Fruit fly (Drosophila melanogaster): ENCODE data around the gene CG14971.

Gene CG14971

dm6 chr3L:3451774-3452173, 19.3 kb downstream of the CG14971 start:
- TF ChIP-seq usp (GFP tag; optimal IDR thresholded peaks at IDR 0.05) (no peak), Hr78 (GFP tag; optimal IDR thresholded peaks at IDR 0.05) (no peak), CrebA (GFP tag; optimal IDR thresholded peaks at IDR 0.05; ENCODE audit: borderline replicate concordance) (no peak), Jra (GFP tag; optimal IDR thresholded peaks at IDR 0.05) (no peak), Dfd (GFP tag; optimal IDR thresholded peaks at IDR 0.05) (no peak), N (GFP tag; optimal IDR thresholded peaks at IDR 0.05) (no peak), GATAd (GFP tag; optimal IDR thresholded peaks at IDR 0.05) (no peak), ey (GFP tag; optimal IDR thresholded peaks at IDR 0.05) (no peak), dsf (GFP tag; optimal IDR thresholded peaks at IDR 0.05; ENCODE audit: borderline replicate concordance) (no peak), jim (GFP tag; optimal IDR thresholded peaks at IDR 0.05) (no peak), Myc (optimal IDR thresholded peaks at IDR 0.05) (no peak), lola (GFP tag; optimal IDR thresholded peaks at IDR 0.05) (no peak), OdsH (GFP tag; optimal IDR thresholded peaks at IDR 0.05) (no peak), sv (GFP tag; optimal IDR thresholded peaks at IDR 0.05) (no peak), Sp1 (GFP tag; optimal IDR thresholded peaks at IDR 0.05) (no peak), foxo (GFP tag; optimal IDR thresholded peaks at IDR 0.05) (no peak)

- TF ChIP-seq h (GFP tag; optimal IDR thresholded peaks at IDR 0.05) (peak; percentile 50), HLH106 (tag; optimal IDR thresholded peaks at IDR 0.05) (peak; percentile 45), woc (GFP tag; optimal IDR thresholded peaks at IDR 0.05) (peak; percentile 75), OdsH (GFP tag; optimal IDR thresholded peaks at IDR 0.05) (peak; percentile 74), Mio (GFP tag; optimal IDR thresholded peaks at IDR 0.05) (no peak), ey (GFP tag; optimal IDR thresholded peaks at IDR 0.05) (peak; percentile 72), Sp1 (GFP tag; optimal IDR thresholded peaks at IDR 0.05) (peak; percentile 59), foxo (GFP tag; optimal IDR thresholded peaks at IDR 0.05) (peak in 1 of 2 experiments; percentile 26), lola (GFP tag; optimal IDR thresholded peaks at IDR 0.05) (no peak), psq (GFP tag; optimal IDR thresholded peaks at IDR 0.05) (peak; percentile 82), CG9705 (GFP tag; optimal IDR thresholded peaks at IDR 0.05) (no peak), br (GFP tag; optimal IDR thresholded peaks at IDR 0.05) (peak; percentile 63), rgr (GFP tag; optimal IDR thresholded peaks at IDR 0.05) (peak; percentile 71), fru (GFP tag; optimal IDR thresholded peaks at IDR 0.05) (peak; percentile 19)
Measured at dm6 chr3L:3450410-3450809, 20.7 kb downstream of the CG14971 start.

- TF ChIP-seq Mio (GFP tag; optimal IDR thresholded peaks at IDR 0.05) (no peak), CG9705 (GFP tag; optimal IDR thresholded peaks at IDR 0.05) (no peak), usp (GFP tag; optimal IDR thresholded peaks at IDR 0.05) (no peak), foxo (GFP tag; optimal IDR thresholded peaks at IDR 0.05) (peak in 1 of 2 experiments; percentile 33), fru (GFP tag; optimal IDR thresholded peaks at IDR 0.05) (peak; percentile 7), dsf (GFP tag; optimal IDR thresholded peaks at IDR 0.05; ENCODE audit: borderline replicate concordance) (no peak), CrebA (GFP tag; optimal IDR thresholded peaks at IDR 0.05; ENCODE audit: borderline replicate concordance) (no peak), tai (GFP tag; optimal IDR thresholded peaks at IDR 0.05) (no peak), brk (GFP tag; optimal IDR thresholded peaks at IDR 0.05) (no peak), sage (GFP tag; optimal IDR thresholded peaks at IDR 0.05) (no peak), Rel (GFP tag; optimal IDR thresholded peaks at IDR 0.05) (no peak), Rel (tag; optimal IDR thresholded peaks at IDR 0.05) (no peak), CG32264 (GFP tag; optimal IDR thresholded peaks at IDR 0.05) (no peak), psq (GFP tag; optimal IDR thresholded peaks at IDR 0.05) (peak; percentile 32), Sp1 (GFP tag; optimal IDR thresholded peaks at IDR 0.05) (peak; percentile 14), Vsx2 (GFP tag; optimal IDR thresholded peaks at IDR 0.05; ENCODE audit: partially characterized antibody) (no peak), Hr78 (GFP tag; optimal IDR thresholded peaks at IDR 0.05) (no peak), ey (GFP tag; optimal IDR thresholded peaks at IDR 0.05) (peak; percentile 39), Dfd (GFP tag; optimal IDR thresholded peaks at IDR 0.05) (no peak), dmrt93B (GFP tag; optimal IDR thresholded peaks at IDR 0.05) (no peak), Jra (GFP tag; optimal IDR thresholded peaks at IDR 0.05) (no peak), sv (GFP tag; optimal IDR thresholded peaks at IDR 0.05) (peak; percentile 19), Abd-B (GFP tag; optimal IDR thresholded peaks at IDR 0.05) (no peak), N (GFP tag; optimal IDR thresholded peaks at IDR 0.05) (no peak), h (GFP tag; optimal IDR thresholded peaks at IDR 0.05) (no peak), Hr83 (GFP tag; optimal IDR thresholded peaks at IDR 0.05; ENCODE audit: poor library complexity, severe bottlenecking) (no peak), HLH106 (tag; optimal IDR thresholded peaks at IDR 0.05) (no peak), Hnf4 (GFP tag; optimal IDR thresholded peaks at IDR 0.05) (no peak), rgr (GFP tag; optimal IDR thresholded peaks at IDR 0.05) (peak; percentile 45), dl (GFP tag; optimal IDR thresholded peaks at IDR 0.05; ENCODE audit: insufficient read depth in 1 of 2, partially characterized antibody in 2 of 2) (no peak), Myc (optimal IDR thresholded peaks at IDR 0.05) (no peak), OdsH (GFP tag; optimal IDR thresholded peaks at IDR 0.05) (peak; percentile 27), jim (GFP tag; optimal IDR thresholded peaks at IDR 0.05) (no peak), lola (GFP tag; optimal IDR thresholded peaks at IDR 0.05) (no peak), pan (optimal IDR thresholded peaks at IDR 0.05) (no peak), GATAd (GFP tag; optimal IDR thresholded peaks at IDR 0.05) (no peak), br (GFP tag; optimal IDR thresholded peaks at IDR 0.05) (peak; percentile 30), Dif (GFP tag; optimal IDR thresholded peaks at IDR 0.05; ENCODE audit: partially characterized antibody) (no peak)
Measured at dm6 chr3L:3449680-3450079, 21.4 kb downstream of the CG14971 start.

Data from whole organism, wandering third instar larva.